Worm (Caenorhabditis elegans) whole organism, late embryonic: ENCODE data around the gene sfa-1.

ENCODE experiments used
- C08G9.2 ChIP-seq: sonication (generic microtip); optimal IDR thresholded peaks from 2 replicates; lab custom pipeline; 2016; ENCODE audit warnings: mild to moderate bottlenecking, missing genetic modification characterization, moderate library complexity, missing compliant biosample characterization
- K02D7.2 ChIP-seq: sonication (generic microtip); optimal IDR thresholded peaks from 2 replicates; lab custom pipeline; 2017; ENCODE audit warnings: mild to moderate bottlenecking, missing genetic modification characterization, missing compliant biosample characterization
- Y22D7AL.16 ChIP-seq: sonication (generic microtip); optimal IDR thresholded peaks from 2 replicates; lab custom pipeline; 2016; ENCODE audit warnings: missing genetic modification characterization, missing compliant biosample characterization
- ahr-1 ChIP-seq: sonication (generic microtip); optimal IDR thresholded peaks from 2 replicates; lab custom pipeline; 2016; ENCODE audit warnings: missing genetic modification characterization, missing compliant biosample characterization
- ceh-14 ChIP-seq: sonication (generic microtip); optimal IDR thresholded peaks from 2 replicates; lab custom pipeline; 2016; ENCODE audit warnings: missing genotype, missing genetic modification characterization, missing compliant biosample characterization
- ceh-18 ChIP-seq: sonication (generic microtip); optimal IDR thresholded peaks from 2 replicates; lab custom pipeline; 2016; ENCODE audit warnings: missing genetic modification characterization, missing compliant biosample characterization
- ceh-19 ChIP-seq: fragments of 200-800 bp; sonication (Bioruptor generic); optimal IDR thresholded peaks from 2 replicates; lab custom pipeline; 2018; ENCODE audit warnings: mild to moderate bottlenecking, missing genetic modification characterization, missing compliant biosample characterization
- ceh-22 ChIP-seq: sonication (generic microtip); optimal IDR thresholded peaks from 2 replicates; lab custom pipeline; 2017; ENCODE audit warnings: missing biosample characterization, missing genetic modification characterization
- ceh-24 ChIP-seq: sonication (generic microtip); optimal IDR thresholded peaks from 2 replicates; lab custom pipeline; 2016; ENCODE audit warnings: mild to moderate bottlenecking, missing genetic modification characterization, missing compliant biosample characterization
- ceh-30 ChIP-seq: fragments of 150-350 bp; optimal IDR thresholded peaks from 2 replicates; lab custom pipeline; 2014; ENCODE audit warnings: missing biosample characterization, missing genetic modification characterization
- ceh-31 ChIP-seq: sonication (generic microtip); optimal IDR thresholded peaks from 2 replicates; lab custom pipeline; 2016; ENCODE audit warnings: missing genetic modification characterization, missing compliant biosample characterization
- ceh-34 ChIP-seq: sonication (generic microtip); optimal IDR thresholded peaks from 2 replicates; lab custom pipeline; 2016; ENCODE audit warnings: mild to moderate bottlenecking, missing genetic modification characterization, missing compliant biosample characterization
- ceh-45 ChIP-seq: fragments of 200-800 bp; sonication (Bioruptor generic); IDR thresholded peaks from 2 replicates; pipeline ENCODE4 v1.3.6; 2022; ENCODE audit warnings: missing genetic modification reagents, missing genetic modification characterization, missing compliant biosample characterization
- ceh-48 ChIP-seq: sonication (generic microtip); optimal IDR thresholded peaks from 2 replicates; lab custom pipeline; 2016; ENCODE audit warnings: missing genetic modification characterization, inconsistent platforms, missing compliant biosample characterization
- ceh-6 ChIP-seq: fragments of 200-800 bp; sonication (Bioruptor generic); optimal IDR thresholded peaks from 2 replicates; lab custom pipeline; 2018; ENCODE audit warnings: mild to moderate bottlenecking, missing genetic modification characterization, missing compliant biosample characterization
- ceh-9 ChIP-seq: sonication (generic microtip); optimal IDR thresholded peaks from 2 replicates; lab custom pipeline; 2016; ENCODE audit warnings: mild to moderate bottlenecking, missing genetic modification characterization, inconsistent platforms, missing compliant biosample characterization
- che-1 ChIP-seq: sonication (generic microtip); optimal IDR thresholded peaks from 2 replicates; lab custom pipeline; 2016; ENCODE audit warnings: mild to moderate bottlenecking, missing genetic modification characterization, missing compliant biosample characterization
- dmd-4 ChIP-seq: sonication (generic microtip); optimal IDR thresholded peaks from 2 replicates; lab custom pipeline; 2016; ENCODE audit warnings: borderline replicate concordance, missing genetic modification characterization, missing compliant biosample characterization
- dve-1 ChIP-seq: sonication (generic microtip); optimal IDR thresholded peaks from 2 replicates; lab custom pipeline; 2017; ENCODE audit warnings: antibody characterized with exemption, mild to moderate bottlenecking, missing genetic modification characterization, missing compliant biosample characterization
- elt-4 ChIP-seq: sonication (generic microtip); optimal IDR thresholded peaks from 2 replicates; lab custom pipeline; 2016; ENCODE audit warnings: missing genetic modification characterization, missing compliant biosample characterization
- ets-4 ChIP-seq: sonication (generic microtip); optimal IDR thresholded peaks from 2 replicates; lab custom pipeline; 2016; ENCODE audit warnings: missing genetic modification characterization, missing compliant biosample characterization
- fax-1 ChIP-seq: sonication (generic microtip); optimal IDR thresholded peaks from 2 replicates; lab custom pipeline; 2016; ENCODE audit warnings: missing genotype, missing genetic modification characterization, missing compliant biosample characterization
- gmeb-2 ChIP-seq: sonication (generic microtip); optimal IDR thresholded peaks from 2 replicates; lab custom pipeline; 2016; ENCODE audit warnings: missing genetic modification characterization, inconsistent platforms, missing compliant biosample characterization
- hlh-13 ChIP-seq: fragments of 200-800 bp; sonication (Bioruptor generic); optimal IDR thresholded peaks from 2 replicates; lab custom pipeline; 2018; ENCODE audit warnings: mild to moderate bottlenecking, missing genetic modification characterization, missing compliant biosample characterization
- hlh-15 ChIP-seq: sonication (generic microtip); optimal IDR thresholded peaks from 2 replicates; lab custom pipeline; 2016; ENCODE audit warnings: missing genetic modification characterization, missing compliant biosample characterization
- hlh-6 ChIP-seq: sonication (generic microtip); optimal IDR thresholded peaks from 2 replicates; lab custom pipeline; 2016; ENCODE audit warnings: missing genotype, missing genetic modification characterization, missing compliant biosample characterization
- lim-6 ChIP-seq: sonication (generic microtip); optimal IDR thresholded peaks from 2 replicates; lab custom pipeline; 2016; ENCODE audit warnings: missing genetic modification characterization, missing compliant biosample characterization
- madf-2 ChIP-seq: sonication (generic microtip); optimal IDR thresholded peaks from 2 replicates; lab custom pipeline; 2017; ENCODE audit warnings: missing genetic modification characterization, missing compliant biosample characterization
- mec-3 ChIP-seq: sonication (generic microtip); optimal IDR thresholded peaks from 2 replicates; lab custom pipeline; 2016; ENCODE audit warnings: borderline replicate concordance, missing genetic modification characterization, missing compliant biosample characterization
- nfya-1 ChIP-seq: sonication (generic microtip); optimal IDR thresholded peaks from 2 replicates; lab custom pipeline; 2017; ENCODE audit warnings: missing genetic modification characterization, mild to moderate bottlenecking, missing compliant biosample characterization, antibody characterized with exemption, moderate library complexity
- npax-4 ChIP-seq: sonication (generic microtip); optimal IDR thresholded peaks from 2 replicates; lab custom pipeline; 2016; ENCODE audit warnings: missing genetic modification characterization, missing compliant biosample characterization
- pat-9 ChIP-seq: fragments of 200-800 bp; sonication (Bioruptor generic); optimal IDR thresholded peaks from 2 replicates; lab custom pipeline; 2018; ENCODE audit warnings: mild to moderate bottlenecking, missing genetic modification characterization, moderate library complexity, missing compliant biosample characterization
- pha-2 ChIP-seq: sonication (generic microtip); optimal IDR thresholded peaks from 2 replicates; lab custom pipeline; 2017; ENCODE audit warnings: mild to moderate bottlenecking, missing genetic modification characterization, missing compliant biosample characterization
- ref-2 ChIP-seq: sonication (generic microtip); optimal IDR thresholded peaks from 2 replicates; lab custom pipeline; 2016; ENCODE audit warnings: missing genetic modification characterization, missing compliant biosample characterization
- rnt-1 ChIP-seq: sonication (generic microtip); optimal IDR thresholded peaks from 2 replicates; lab custom pipeline; 2016; ENCODE audit warnings: missing genetic modification characterization, missing compliant biosample characterization
- sdc-2 ChIP-seq: sonication (generic microtip); optimal IDR thresholded peaks from 2 replicates; lab custom pipeline; 2016; ENCODE audit warnings: missing genotype, missing genetic modification characterization, missing compliant biosample characterization
- tbx-7 ChIP-seq: sonication (generic microtip); optimal IDR thresholded peaks from 2 replicates; lab custom pipeline; 2016; ENCODE audit warnings: missing genotype, missing genetic modification characterization, missing compliant biosample characterization
- ttx-3 ChIP-seq: sonication (generic microtip); optimal IDR thresholded peaks from 2 replicates; lab custom pipeline; 2016; ENCODE audit warnings: missing genetic modification reagents, missing genetic modification characterization, missing compliant biosample characterization
- unc-3 ChIP-seq, 2 experiments: fragments of 200-800 bp in 1 of 2; sonication (Bioruptor generic) in 1 of 2; sonication (generic microtip) in 1 of 2; conservative IDR thresholded peaks in 1 of 2; optimal IDR thresholded peaks in 1 of 2; 2 replicates each; pipeline versions ENCODE4 v1.3.6 to Lab custom; 2016 to 2022; ENCODE audit warnings: missing compliant biosample characterization in 2 of 2, missing genetic modification characterization in 2 of 2, missing genetic modification reagents in 1 of 2
- unc-86 ChIP-seq: sonication (generic microtip); optimal IDR thresholded peaks from 2 replicates; lab custom pipeline; 2016; ENCODE audit warnings: missing genetic modification characterization, missing compliant biosample characterization
- ztf-16 ChIP-seq: sonication (generic microtip); optimal IDR thresholded peaks from 2 replicates; lab custom pipeline; 2017; ENCODE audit warnings: missing genetic modification characterization, missing compliant biosample characterization

sfa-1 gene

DNA sequence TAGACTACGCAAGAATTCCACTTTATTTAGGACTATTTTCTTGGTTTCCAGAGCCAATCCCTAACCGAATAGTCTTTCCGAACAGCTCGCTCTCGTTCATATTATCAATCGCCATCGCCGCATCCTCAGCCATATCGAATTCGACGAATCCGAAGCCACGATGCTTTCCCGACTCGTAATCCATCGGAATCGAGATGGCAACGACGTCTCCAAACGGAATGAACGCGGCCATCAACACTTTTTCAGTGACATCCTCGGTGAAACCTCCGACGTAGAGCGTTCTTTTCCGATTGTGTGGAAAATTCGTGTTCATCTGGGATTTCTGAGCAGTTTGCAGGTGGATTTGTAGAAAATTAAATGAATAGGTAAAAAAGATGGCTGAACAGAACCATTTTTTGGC lies 5.6 kb upstream of the sfa-1 start, which contains the start of gene cyn-13:
TSS of gene cyn-13 (minus strand) at position 313 of the 400 bp plus-strand sequence.
- TF ChIP-seq gmeb-2 (tag; lab: Kevin White, UChicago) = no peak
- no peak for TF ChIP-seq ztf-16 (tag; lab: Kevin White, UChicago)
- no peak for TF ChIP-seq ceh-22
- TF ChIP-seq mec-3 (tag; lab: Kevin White, UChicago) = no peak
- no peak for TF ChIP-seq Y22D7AL.16 (tag; lab: Kevin White, UChicago)
- TF ChIP-seq, all 69 proteins: peak for 0

DNA sequence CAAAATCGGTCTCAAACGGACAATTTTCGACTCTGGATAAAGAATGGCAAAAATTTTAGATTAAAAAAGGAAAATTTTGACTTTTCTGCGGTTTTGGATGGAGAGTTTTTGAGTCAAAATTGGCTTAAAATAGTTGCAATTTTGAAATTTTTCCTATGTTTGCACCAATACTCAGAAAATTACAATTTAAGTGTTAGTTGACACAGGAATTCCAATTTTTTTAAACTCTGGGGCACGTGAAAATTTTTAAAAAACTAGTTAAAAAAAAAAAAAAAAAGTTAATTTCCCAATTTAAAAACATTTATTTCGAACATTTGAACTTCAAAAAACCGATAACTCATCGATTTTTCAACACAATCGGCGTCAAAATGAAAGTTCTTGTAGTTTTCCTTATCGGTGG lies 1.0 kb upstream of the sfa-1 start, which contains the start of gene Y116A8C.33:
TSS of gene Y116A8C.33 (plus strand) at position 301 of the 400 bp plus-strand sequence.
- TF ChIP-seq Y22D7AL.16 (tag; lab: Kevin White, UChicago) (no peak), ceh-48 (tag; lab: Kevin White, UChicago) (no peak), ceh-18 (tag; lab: Kevin White, UChicago) (no peak), hlh-15 (tag; lab: Kevin White, UChicago) (no peak), ceh-6 (GFP tag; lab: Kevin White, UChicago) (no peak), che-1 (tag; lab: Kevin White, UChicago) (no peak), elt-4 (no peak), hlh-6 (no peak), tbx-7 (tag; lab: Kevin White, UChicago) (no peak), ceh-19 (GFP tag; lab: Kevin White, UChicago) (no peak), npax-4 (no peak), gmeb-2 (tag; lab: Kevin White, UChicago) (no peak), ceh-30 (tag; lab: Kevin White, UChicago) (no peak), dmd-4 (tag; lab: Kevin White, UChicago) (no peak), unc-3 (GFP tag; conservative IDR thresholded peaks at IDR 0.05; lab: Robert Waterston, UW) (no peak), unc-3 (tag; optimal IDR thresholded peaks at IDR 0.05; lab: Kevin White, UChicago) (no peak), lim-6 (no peak), hlh-13 (GFP tag; lab: Kevin White, UChicago) (no peak)
- TF ChIP-seq, all 69 proteins: peak for 0

DNA sequence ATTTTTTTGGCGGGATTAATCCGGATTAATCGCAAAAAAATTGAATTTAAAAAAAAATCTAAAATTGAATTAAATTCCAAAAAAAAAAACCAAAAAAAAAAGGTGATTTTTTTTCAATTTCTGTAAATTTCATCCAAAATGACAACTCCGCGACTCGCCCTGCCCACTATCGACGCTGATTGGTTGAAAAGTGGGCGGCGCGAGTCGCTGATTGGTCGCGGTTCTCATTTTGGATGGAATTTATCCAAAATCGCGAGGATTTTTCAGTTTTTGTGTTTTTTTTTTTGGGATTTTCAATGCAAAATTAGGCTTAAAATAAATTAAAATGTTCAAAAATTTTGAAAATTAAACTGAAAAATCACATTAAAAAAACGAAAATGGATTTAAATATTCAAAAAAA lies 1.3 kb downstream of the sfa-1 start:
- TF ChIP-seq ztf-16 (tag; lab: Kevin White, UChicago) (no peak), nfya-1 (tag; lab: Kevin White, UChicago) (peak; percentile 91)

DNA sequence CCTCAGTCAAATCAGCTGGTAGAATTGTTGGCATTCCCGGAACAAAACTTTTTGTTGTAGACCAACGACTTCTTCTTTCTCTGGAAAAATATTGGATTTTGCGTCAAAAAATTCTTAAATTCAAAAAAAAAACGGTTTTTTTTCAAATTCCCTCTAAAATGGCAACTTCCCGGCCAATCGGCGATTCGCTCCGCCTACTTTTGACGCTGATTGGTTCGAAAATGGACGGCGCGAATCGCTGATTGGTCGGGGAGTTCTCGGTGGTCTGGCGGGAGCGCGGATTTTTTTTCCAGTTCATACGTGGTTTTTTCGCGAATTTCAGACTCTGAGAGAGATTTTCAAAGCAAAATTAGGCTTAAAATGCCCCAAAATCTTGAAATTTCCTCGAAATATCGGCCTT lies 2.0 kb downstream of the sfa-1 start:
- no peak for TF ChIP-seq ceh-48 (tag; lab: Kevin White, UChicago)
- TF ChIP-seq unc-3 (GFP tag; conservative IDR thresholded peaks at IDR 0.05; lab: Robert Waterston, UW) = no peak
- no peak for TF ChIP-seq unc-3 (tag; optimal IDR thresholded peaks at IDR 0.05; lab: Kevin White, UChicago)
- no peak for TF ChIP-seq ceh-31
- peak; percentile 79 for TF ChIP-seq nfya-1 (tag; lab: Kevin White, UChicago)
- TF ChIP-seq ceh-24 (tag; lab: Kevin White, UChicago) = no peak
- no peak for TF ChIP-seq ceh-34 (tag; lab: Kevin White, UChicago)

DNA sequence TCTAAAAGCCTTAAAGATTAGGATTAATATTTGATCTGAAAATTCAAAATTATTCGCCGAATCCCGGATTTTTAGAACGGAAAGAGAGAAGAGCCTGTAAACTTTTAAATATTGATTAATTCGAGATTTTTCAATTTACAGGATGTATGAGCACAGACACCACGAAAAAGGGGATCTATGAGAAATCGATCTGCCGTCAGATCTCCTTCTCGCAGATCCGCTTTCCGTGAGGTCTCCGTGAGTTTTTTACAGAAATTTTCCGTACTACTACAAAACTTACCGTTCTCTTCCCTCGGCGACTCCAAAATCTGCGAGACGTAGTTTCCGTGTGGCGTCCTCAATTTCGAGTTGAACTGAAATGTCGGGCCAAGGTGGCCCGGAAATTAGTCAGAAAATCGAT lies 2.6 kb downstream of the sfa-1 start:
- TF ChIP-seq dve-1 (no peak), K02D7.2 (no peak), ceh-19 (GFP tag; lab: Kevin White, UChicago) (no peak), dmd-4 (tag; lab: Kevin White, UChicago) (peak; percentile 16), ceh-9 (tag; lab: Kevin White, UChicago) (no peak), ceh-22 (no peak), gmeb-2 (tag; lab: Kevin White, UChicago) (no peak), hlh-15 (tag; lab: Kevin White, UChicago) (no peak), ref-2 (tag; lab: Kevin White, UChicago) (peak; percentile 52), Y22D7AL.16 (tag; lab: Kevin White, UChicago) (no peak), fax-1 (tag; lab: Kevin White, UChicago) (peak; percentile 74), ceh-14 (no peak), pat-9 (tag; lab: Kevin White, UChicago) (no peak), unc-86 (tag; lab: Kevin White, UChicago) (no peak), ahr-1 (tag; lab: Kevin White, UChicago) (peak; percentile 57), lim-6 (peak; percentile 28), C08G9.2 (tag; lab: Kevin White, UChicago) (peak; percentile 78), madf-2 (no peak), rnt-1 (peak; percentile 54), nfya-1 (tag; lab: Kevin White, UChicago) (no peak), ets-4 (peak; percentile 46), ceh-45 (GFP tag; lab: Robert Waterston, UW) (no peak), ceh-24 (tag; lab: Kevin White, UChicago) (no peak), mec-3 (tag; lab: Kevin White, UChicago) (no peak), pha-2 (tag; lab: Kevin White, UChicago) (no peak), sdc-2 (tag; lab: Kevin White, UChicago) (no peak), che-1 (tag; lab: Kevin White, UChicago) (no peak), ttx-3 (tag; lab: Kevin White, UChicago) (no peak), tbx-7 (tag; lab: Kevin White, UChicago) (peak; percentile 75), ceh-31 (peak; percentile 76)
